Worm (Caenorhabditis elegans): Measurements from ENCODE around the gene ZC239.14.

- TF ChIP-seq aly-2 (tag; optimal IDR thresholded peaks at IDR 0.05) (no peak), crh-2 (tag; optimal IDR thresholded peaks at IDR 0.05) (no peak), snpc-4 (tag; optimal IDR thresholded peaks at IDR 0.05) (no peak), lin-11 (tag; optimal IDR thresholded peaks at IDR 0.05) (no peak)
These were observed 3.9 kb upstream of the ZC239.14 start, which contains the start of gene ZC239.17 for ce11 chrII:3225780-3226179.
